Worm (Caenorhabditis elegans): ENCODE data around the gene fbxa-181.

Gene fbxa-181

DNA sequence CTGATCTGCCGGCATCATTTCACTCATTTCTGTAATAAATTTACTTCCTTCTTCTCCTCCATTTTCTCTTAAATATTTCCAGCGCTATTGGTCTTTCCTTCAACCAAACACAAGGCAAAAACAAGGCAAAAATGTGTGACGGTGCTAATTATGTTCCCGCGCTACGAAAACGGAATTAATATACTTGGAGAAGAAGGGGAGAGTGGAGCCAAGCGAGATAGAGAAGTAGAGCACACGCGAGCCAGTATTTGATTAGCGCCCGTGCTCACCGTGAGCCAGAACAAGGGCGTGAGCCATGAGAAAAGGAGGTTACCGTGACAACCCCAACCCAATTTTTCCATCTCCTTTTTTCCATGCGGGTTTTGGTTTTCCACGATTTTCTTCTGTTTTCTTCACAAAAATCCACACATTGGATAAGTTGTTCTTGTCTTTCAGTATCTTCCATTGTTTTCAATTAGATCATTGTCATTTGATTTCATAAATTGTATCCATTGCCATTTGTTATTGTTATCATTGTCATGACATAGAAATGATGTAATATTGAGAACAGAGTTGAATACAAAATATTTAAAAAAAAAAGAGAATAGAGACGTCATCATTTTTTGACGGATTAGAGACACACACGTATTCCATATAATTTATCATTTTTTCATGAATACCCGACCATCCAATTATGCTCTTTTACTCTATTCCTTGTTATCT is 36.9 kb downstream of the fbxa-181 start, which contains the start of gene F20G2.6:
Gene F20G2.6, plus strand, starts transcription at position 652 of the 702 bp plus-strand sequence.
- TF ChIP-seq fkh-8 (tag; optimal IDR thresholded peaks at IDR 0.05) (peak; percentile 63), aly-2 (tag; optimal IDR thresholded peaks at IDR 0.05) (no peak), mep-1 (tag; optimal IDR thresholded peaks at IDR 0.05) (no peak), skn-1 (tag; optimal IDR thresholded peaks at IDR 0.05) (no peak), dsc-1 (tag; optimal IDR thresholded peaks at IDR 0.05) (peak; percentile 56), efl-1 (optimal IDR thresholded peaks at IDR 0.05) (no peak), efl-1 (GFP tag; optimal IDR thresholded peaks at IDR 0.05 in 1 of 2) (peak in 1 of 2 experiments; percentile 1), nhr-19 (GFP tag; conservative IDR thresholded peaks at IDR 0.05) (no peak), pax-3 (tag; optimal IDR thresholded peaks at IDR 0.05) (peak; percentile 36), nhr-12 (tag; optimal IDR thresholded peaks at IDR 0.05) (no peak)

DNA sequence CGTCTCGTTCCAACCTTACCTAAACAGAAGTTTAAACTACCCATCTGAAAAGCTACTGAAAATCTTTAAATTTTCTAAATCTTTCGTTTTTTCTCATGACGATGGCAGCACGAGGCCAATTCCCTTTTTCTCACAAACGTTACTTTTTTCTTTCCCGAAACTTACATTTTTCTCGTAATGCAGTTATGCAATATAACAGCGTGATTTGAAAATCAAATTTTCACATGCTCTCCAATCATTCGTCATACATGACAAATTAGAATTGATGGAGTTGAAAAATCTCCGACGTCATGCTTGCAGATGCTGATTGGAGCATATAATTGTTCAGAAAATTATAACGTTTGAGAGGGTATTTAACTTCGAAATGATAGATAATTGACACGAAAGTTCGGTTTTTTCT is 38.0 kb downstream of the fbxa-181 start:
- TF ChIP-seq mab-9 (GFP tag; IDR thresholded peaks at IDR 0.05) (no peak), nhr-71 (tag; optimal IDR thresholded peaks at IDR 0.05) (peak; percentile 70), nhr-85 (tag) (no peak), nhr-47 (tag; optimal IDR thresholded peaks at IDR 0.05) (peak; percentile 56), lin-14 (GFP tag; optimal IDR thresholded peaks at IDR 0.05) (peak; percentile 42), lsy-2 (tag; optimal IDR thresholded peaks at IDR 0.05) (peak in 1 of 2 experiments; percentile 5), fkh-10 (GFP tag; optimal IDR thresholded peaks at IDR 0.05) (peak; percentile 0), pax-3 (tag; optimal IDR thresholded peaks at IDR 0.05) (peak; percentile 56), fkh-8 (tag; optimal IDR thresholded peaks at IDR 0.05) (peak; percentile 91), swsn-7 (tag; optimal IDR thresholded peaks at IDR 0.05) (peak; percentile 11)

DNA sequence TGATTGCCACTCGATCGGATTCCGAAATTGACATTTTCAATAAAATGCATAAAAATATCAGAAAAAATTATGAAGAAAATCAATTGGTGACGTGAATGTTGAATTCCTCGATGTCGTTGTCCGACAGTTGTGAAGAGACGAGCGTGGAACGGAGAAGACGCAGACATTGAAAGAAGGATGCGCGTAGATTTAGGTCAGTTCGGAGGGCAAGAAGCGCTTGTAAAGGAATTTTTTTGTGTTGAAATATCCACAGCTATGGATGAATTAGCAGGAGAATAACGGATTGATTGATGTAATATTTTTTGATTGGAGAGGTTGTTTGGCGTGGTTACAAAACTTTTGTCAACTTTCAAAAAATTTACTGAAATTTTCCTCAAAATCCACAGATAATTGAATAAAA is 42.7 kb downstream of the fbxa-181 start, which contains the start of gene F20G2.3:
Gene F20G2.3, minus strand, starts transcription at position 101 of the 400 bp plus-strand sequence.
- TF ChIP-seq sup-37 (GFP tag; optimal IDR thresholded peaks at IDR 0.05) (no peak), nhr-20 (tag; optimal IDR thresholded peaks at IDR 0.05) (no peak), snu-23 (GFP tag; optimal IDR thresholded peaks at IDR 0.05) (no peak), dpl-1 (GFP tag; optimal IDR thresholded peaks at IDR 0.05) (no peak), ceh-63 (GFP tag; optimal IDR thresholded peaks at IDR 0.05) (no peak), sptf-1 (tag; optimal IDR thresholded peaks at IDR 0.05) (no peak), hpl-2 (GFP tag; optimal IDR thresholded peaks at IDR 0.05) (no peak), nhr-90 (tag; optimal IDR thresholded peaks at IDR 0.05; ENCODE audit: poor library complexity) (no peak), blmp-1 (tag; optimal IDR thresholded peaks at IDR 0.05) (peak; percentile 25)

DNA sequence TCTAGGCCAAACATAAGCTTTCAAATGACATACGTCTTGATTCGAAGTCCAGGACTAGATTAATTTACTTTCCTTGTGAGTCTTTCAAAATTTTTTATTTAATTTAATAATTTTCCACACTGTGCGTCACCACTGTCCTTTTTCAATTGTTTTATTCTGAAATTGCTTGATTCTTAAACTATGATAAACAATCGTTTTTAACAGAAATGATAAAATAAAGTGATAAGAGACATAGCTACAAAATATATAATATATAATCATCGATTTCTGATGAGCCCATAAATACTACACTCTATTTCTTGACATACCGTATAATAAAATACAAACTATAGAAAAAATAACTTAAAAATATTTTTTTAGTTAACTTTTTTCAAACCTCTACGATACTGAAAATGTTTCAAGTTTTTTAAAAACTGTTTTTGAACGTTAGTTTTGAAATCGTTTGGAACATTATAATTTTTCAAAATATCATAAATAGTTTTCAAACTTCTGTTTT is 43.3 kb downstream of the fbxa-181 start, which contains the start of gene nas-24:
Gene nas-24, plus strand, starts transcription at position 446 of the 496 bp plus-strand sequence.
- TF ChIP-seq elt-2 (tag; optimal IDR thresholded peaks at IDR 0.05), result peak; percentile 23
- no peak for TF ChIP-seq fkh-4 (tag; optimal IDR thresholded peaks at IDR 0.05; ENCODE audit: borderline replicate concordance)

DNA sequence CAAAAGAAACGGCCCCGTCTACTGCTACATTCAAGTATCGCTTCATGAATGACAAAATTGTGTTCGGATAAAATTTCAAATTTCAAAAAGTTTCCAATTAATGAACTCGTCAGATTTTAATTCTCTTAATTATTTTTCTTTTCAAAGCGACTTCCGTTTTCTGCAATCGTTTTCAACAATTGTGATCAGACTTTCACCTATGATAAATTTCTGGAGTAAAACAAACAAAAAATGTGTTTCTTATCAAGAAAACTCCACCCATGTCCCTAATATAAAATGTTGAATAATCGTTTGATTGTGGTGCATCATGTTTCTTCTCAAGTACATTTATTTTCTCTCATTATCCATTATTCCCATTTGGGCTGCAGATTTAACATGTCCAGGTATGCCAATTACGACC is 45.5 kb downstream of the fbxa-181 start, which contains the start of gene F20G2.5:
Gene F20G2.5, plus strand, starts transcription at position 301 of the 400 bp plus-strand sequence.
- peak; percentile 22 for TF ChIP-seq elt-2 (tag; optimal IDR thresholded peaks at IDR 0.05)
- no peak for TF ChIP-seq unc-30 (tag; optimal IDR thresholded peaks at IDR 0.05)

DNA sequence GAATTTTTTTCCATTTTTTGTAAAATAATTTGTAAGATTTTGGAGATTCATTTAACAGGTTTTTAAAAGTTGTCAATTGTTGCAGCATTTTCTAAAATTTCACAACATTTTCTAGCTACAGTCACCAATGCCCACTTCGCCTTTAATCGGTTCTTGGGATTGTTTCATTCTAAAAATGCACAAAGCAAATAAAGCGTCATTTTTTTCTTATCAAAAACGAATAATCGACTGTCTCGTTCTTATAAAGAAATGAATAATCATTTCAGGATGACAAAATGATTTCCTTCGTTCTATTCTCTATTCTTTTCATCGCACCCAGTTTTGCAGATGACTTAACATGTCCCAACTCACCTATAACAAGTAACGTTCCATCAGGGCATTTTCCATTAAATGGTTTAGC is 49.9 kb downstream of the fbxa-181 start, which contains the start of gene F53C11.1:
Gene F53C11.1, plus strand, starts transcription at position 268 of the 400 bp plus-strand sequence.
- TF ChIP-seq nhr-84 (tag; optimal IDR thresholded peaks at IDR 0.05) (no peak), efl-3 (GFP tag; optimal IDR thresholded peaks at IDR 0.05) (no peak), elt-2 (tag; optimal IDR thresholded peaks at IDR 0.05) (peak; percentile 18), C04F5.9 (tag; optimal IDR thresholded peaks at IDR 0.05) (no peak), C16A3.4 (tag; optimal IDR thresholded peaks at IDR 0.05) (no peak), mdl-1 (tag; optimal IDR thresholded peaks at IDR 0.05) (no peak), mab-9 (GFP tag; IDR thresholded peaks at IDR 0.05) (no peak), blmp-1 (tag; optimal IDR thresholded peaks at IDR 0.05) (no peak)

Measured in whole organism, L1 larva.